Worm (Caenorhabditis elegans): ENCODE data around the gene C54F6.17.

C54F6.17 gene

ce11 chrV:7522279-7522678, 5.0 kb upstream of the C54F6.17 start, which contains the start of gene C54F6.15:
Gene C54F6.15, minus strand, starts transcription at chrV:7522379.
- no peak for TF ChIP-seq unc-62 (GFP tag; optimal IDR thresholded peaks at IDR 0.05)

- TF ChIP-seq unc-62 (GFP tag; optimal IDR thresholded peaks at IDR 0.05), result no peak
Measured at ce11 chrV:7523392-7523791, 3.9 kb upstream of the C54F6.17 start, which contains the start of gene C54F6.6. Gene C54F6.6, plus strand, starts transcription at chrV:7523692.

ce11 chrV:7524447-7524846, 2.8 kb upstream of the C54F6.17 start, which contains the start of gene C54F6.20:
Gene C54F6.20, plus strand, starts transcription at chrV:7524747.
- no peak for TF ChIP-seq unc-62 (GFP tag; optimal IDR thresholded peaks at IDR 0.05)

DNA sequence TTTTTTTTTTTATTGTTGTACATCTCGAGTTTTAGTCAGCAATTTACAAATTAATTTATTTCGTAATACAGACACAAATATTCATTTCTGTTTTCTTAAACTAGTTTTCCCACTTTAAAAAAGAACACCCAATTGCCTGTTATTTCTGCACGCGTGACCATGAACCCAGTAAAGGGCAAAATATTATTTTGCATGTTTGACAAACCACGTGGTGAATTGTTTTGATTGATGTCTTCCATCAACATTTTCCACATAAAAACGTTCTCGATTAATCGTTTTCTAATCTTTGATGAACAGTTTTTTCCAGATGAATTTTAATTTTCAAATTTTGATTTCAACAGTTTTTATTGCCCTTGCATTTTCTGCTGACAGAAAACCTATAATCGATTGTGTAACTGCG, 1.6 kb upstream of the C54F6.17 start, which contains the start of gene C54F6.18:
TSS of gene C54F6.18 (plus strand) at position 301 of the 400 bp plus-strand sequence.
- no peak for TF ChIP-seq unc-62 (GFP tag; optimal IDR thresholded peaks at IDR 0.05)

- TF ChIP-seq unc-62 (GFP tag; optimal IDR thresholded peaks at IDR 0.05), result no peak
Measured at ce11 chrV:7528816-7529215, 1.6 kb downstream of the C54F6.17 start, which contains the start of gene C54F6.5. Gene C54F6.5, plus strand, starts transcription at chrV:7529116.

- no peak for TF ChIP-seq unc-62 (GFP tag; optimal IDR thresholded peaks at IDR 0.05)
Measured at ce11 chrV:7529840-7530239, 2.6 kb downstream of the C54F6.17 start, which contains the start of gene swt-2. Gene swt-2, plus strand, starts transcription at chrV:7530140.

ce11 chrV:7532947-7533346, 5.7 kb downstream of the C54F6.17 start, which contains the start of gene C54F6.3:
Gene C54F6.3, plus strand, starts transcription at chrV:7533247.
- TF ChIP-seq unc-62 (GFP tag; optimal IDR thresholded peaks at IDR 0.05), result no peak

DNA sequence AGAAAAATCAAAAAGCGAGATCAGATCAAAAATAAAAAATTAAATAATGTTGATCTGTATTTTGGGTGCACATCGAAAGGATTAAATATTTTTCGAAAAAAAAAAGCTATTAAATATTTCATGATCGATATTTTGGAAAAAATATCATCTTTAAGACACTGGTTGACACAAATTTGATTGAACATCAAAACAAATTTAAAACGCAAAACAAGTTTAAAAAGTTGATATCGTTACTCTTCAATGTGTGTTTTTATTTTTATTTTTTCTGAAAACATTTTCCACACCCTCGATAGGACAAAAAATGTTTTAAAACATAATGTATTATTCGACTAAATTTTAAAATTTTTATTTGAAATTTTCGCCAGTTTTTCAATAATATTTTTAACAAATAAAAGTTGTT, 10.8 kb downstream of the C54F6.17 start, which contains the start of gene C54F6.12:
TSS of gene C54F6.12 (minus strand) at position 101 of the 400 bp plus-strand sequence.
- TF ChIP-seq unc-62 (GFP tag; optimal IDR thresholded peaks at IDR 0.05), result no peak

DNA sequence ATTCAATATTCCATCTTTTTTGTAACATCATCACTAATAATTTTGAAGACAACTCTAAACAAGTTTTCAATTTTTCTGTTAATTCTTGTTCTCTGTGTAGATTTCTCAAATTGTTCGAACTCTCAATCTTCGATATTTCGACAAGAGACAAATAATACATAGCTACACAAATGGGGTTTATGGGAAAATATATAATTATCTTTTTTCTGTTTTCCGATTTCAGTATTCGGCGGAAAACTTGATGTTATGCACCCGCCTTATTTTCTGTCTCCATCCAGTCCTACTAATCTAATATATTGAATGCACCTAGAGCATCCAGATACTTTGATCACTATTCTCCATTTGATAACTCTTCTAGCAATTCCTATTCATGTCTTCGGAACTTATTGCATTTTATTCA, 11.8 kb downstream of the C54F6.17 start, which contains the start of gene srh-268:
TSS of gene srh-268 (plus strand) at position 301 of the 400 bp plus-strand sequence.
- TF ChIP-seq unc-62 (GFP tag; optimal IDR thresholded peaks at IDR 0.05), result no peak

ce11 chrV:7543728-7544127, 16.5 kb downstream of the C54F6.17 start:
- no peak for TF ChIP-seq unc-62 (GFP tag; optimal IDR thresholded peaks at IDR 0.05)

ce11 chrV:7545187-7545586, 17.9 kb downstream of the C54F6.17 start, which contains the start of the genes C54F6.19 and nhx-3:
Gene C54F6.19, plus strand, starts transcription at chrV:7545487.
Gene nhx-3, minus strand, starts transcription at chrV:7545523.
- no peak for TF ChIP-seq unc-62 (GFP tag; optimal IDR thresholded peaks at IDR 0.05)

- no peak for TF ChIP-seq unc-62 (GFP tag; optimal IDR thresholded peaks at IDR 0.05)
Measured at ce11 chrV:7547479-7547878, 20.2 kb downstream of the C54F6.17 start, which contains the start of gene ftn-1. Gene ftn-1, minus strand, starts transcription at chrV:7547579.

DNA sequence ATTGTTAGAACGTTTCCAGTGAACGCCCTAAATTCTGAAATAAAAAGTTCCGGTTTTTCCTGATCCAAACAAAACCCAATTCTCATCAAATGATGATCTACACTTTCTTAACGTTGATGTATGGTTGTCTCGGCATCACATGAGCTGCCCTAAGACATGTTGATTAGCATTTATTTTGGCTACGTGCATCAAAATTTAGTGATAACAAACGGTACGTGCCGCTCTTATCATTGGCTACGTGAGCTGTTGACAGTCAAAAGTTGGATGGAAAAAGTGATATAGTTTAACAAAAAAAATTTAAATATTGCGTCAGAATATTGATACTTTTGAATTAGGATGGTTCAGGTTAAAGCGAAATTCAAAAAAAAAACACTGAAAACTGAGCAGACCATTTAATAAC, 20.8 kb downstream of the C54F6.17 start:
- no peak for TF ChIP-seq unc-62 (GFP tag; optimal IDR thresholded peaks at IDR 0.05)

ce11 chrV:7551821-7552220, 24.6 kb downstream of the C54F6.17 start, which contains the start of gene F19F10.3:
Gene F19F10.3, plus strand, starts transcription at chrV:7552121.
- no peak for TF ChIP-seq unc-62 (GFP tag; optimal IDR thresholded peaks at IDR 0.05)

DNA sequence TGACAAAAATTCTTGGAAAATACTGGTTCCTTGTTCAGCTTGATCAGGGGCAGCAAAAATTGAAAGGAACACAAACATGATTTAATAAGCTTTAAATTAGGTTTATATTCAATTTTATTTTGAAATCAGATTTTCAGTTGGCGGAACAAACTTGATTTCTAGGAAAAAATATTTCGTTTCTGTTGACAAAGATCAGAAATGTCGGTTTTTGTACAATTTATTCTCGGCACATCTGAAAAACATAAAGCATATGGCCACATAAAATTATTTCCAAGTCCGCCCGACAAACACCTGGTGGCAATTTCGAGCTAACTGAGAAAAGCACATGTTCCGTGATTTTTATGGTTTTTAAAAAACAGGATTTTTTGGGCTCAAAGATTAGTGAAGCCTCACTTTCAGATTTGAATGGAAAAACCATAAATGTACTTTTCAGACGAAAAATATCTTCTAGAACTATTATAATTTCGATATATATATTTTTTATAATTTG, 26.7 kb downstream of the C54F6.17 start, which contains the start of gene ttr-10:
TSS of gene ttr-10 (minus strand) at position 51 of the 490 bp plus-strand sequence.
- TF ChIP-seq unc-62 (GFP tag; optimal IDR thresholded peaks at IDR 0.05), result no peak

DNA sequence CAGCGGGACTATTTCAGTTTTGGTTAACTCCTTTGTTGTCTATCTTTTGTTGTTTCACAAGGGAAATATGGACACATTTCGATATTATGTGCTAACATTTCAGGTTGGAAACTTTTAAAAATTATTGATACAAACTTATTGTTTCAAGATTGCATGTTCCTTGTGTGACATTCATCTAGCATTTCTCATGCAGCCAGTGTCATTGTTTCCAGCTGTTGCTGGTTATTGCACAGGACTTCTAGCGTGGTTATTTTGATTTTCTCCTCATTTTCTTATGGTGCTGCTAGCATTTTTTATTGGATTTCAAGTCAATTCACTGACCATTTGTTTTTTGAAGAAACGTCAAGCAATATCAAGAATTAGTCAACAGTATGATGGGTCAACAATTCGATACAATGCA, 28.6 kb downstream of the C54F6.17 start:
- TF ChIP-seq unc-62 (GFP tag; optimal IDR thresholded peaks at IDR 0.05), result no peak

DNA sequence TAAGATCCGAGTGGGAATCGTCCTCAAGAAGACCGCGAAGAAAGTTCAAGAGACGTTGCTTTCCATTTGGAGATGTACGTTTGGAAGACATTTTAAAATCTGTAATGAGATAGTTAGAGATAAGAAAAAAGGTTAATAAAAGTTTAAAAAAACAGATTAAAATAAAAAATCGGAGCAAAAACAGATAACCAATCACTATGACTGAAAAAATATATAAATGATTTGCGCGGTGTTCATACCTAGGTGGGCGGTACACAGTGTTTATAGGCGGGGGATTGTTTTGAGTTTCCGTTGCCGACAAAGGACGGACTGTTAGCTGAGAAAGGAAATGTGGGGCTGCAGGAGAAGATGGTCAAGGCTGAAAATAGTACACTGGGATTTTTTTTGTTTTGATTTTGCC, 31.4 kb downstream of the C54F6.17 start, which contains the start of gene ets-7:
TSS of gene ets-7 (minus strand) at position 101 of the 400 bp plus-strand sequence.
- no peak for TF ChIP-seq unc-62 (GFP tag; optimal IDR thresholded peaks at IDR 0.05)

Measured in whole organism, dauer.